Worm (Caenorhabditis elegans): Measurements from ENCODE around the gene dmsr-6.

- TF ChIP-seq cog-1 (tag; optimal IDR thresholded peaks at IDR 0.05): no peak
- no peak for TF ChIP-seq klf-2 (GFP tag; conservative IDR thresholded peaks at IDR 0.05)
- TF ChIP-seq flt-1 (GFP tag; IDR thresholded peaks at IDR 0.05): peak; percentile 78
- no peak for TF ChIP-seq T22C8.4 (GFP tag; IDR thresholded peaks at IDR 0.05)
- TF ChIP-seq ztf-23 (GFP tag; IDR thresholded peaks at IDR 0.05): no peak
- TF ChIP-seq ref-1 (GFP tag; conservative IDR thresholded peaks at IDR 0.05): no peak
- TF ChIP-seq med-1 (GFP tag; optimal IDR thresholded peaks at IDR 0.05; ENCODE audit: insufficient read depth): no peak
Observed at ce11 chrII:14407332-14408270, 47.8 kb upstream of the dmsr-6 start.
